Fruit fly (Drosophila melanogaster): ENCODE measurements around the gene Cp16.

The Cp16 gene

DNA sequence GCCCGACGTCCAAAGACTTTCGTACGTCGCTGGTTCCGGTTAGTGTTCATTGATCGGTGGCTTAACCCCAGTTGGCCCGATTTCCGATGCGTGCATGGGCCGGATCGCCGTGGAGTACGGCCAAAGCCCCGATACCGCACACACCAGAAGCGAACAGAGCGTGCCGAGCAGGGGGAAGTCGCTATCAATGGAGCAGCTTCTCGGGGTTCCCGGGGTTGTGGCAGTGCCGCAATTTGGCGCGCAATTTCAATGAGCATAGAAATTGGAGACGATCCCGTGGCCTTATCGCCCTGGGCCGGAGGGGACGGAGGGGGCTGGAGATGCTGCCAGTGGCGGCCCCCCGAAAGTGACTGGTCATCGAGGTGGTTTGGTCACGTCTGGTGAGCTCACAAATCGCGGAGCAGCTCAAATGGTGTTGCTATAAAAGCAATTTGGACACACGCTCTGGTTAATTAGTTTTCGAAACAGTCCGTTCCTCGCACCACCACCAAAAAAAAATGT is at the start of gene Cp16:
TSS of gene Cp16 (plus strand) at position 451 of the 501 bp plus-strand sequence.
- TF ChIP-seq CTCF (optimal IDR thresholded peaks at IDR 0.05) (no peak), CG8478 (optimal IDR thresholded peaks at IDR 0.05) (no peak)

DNA sequence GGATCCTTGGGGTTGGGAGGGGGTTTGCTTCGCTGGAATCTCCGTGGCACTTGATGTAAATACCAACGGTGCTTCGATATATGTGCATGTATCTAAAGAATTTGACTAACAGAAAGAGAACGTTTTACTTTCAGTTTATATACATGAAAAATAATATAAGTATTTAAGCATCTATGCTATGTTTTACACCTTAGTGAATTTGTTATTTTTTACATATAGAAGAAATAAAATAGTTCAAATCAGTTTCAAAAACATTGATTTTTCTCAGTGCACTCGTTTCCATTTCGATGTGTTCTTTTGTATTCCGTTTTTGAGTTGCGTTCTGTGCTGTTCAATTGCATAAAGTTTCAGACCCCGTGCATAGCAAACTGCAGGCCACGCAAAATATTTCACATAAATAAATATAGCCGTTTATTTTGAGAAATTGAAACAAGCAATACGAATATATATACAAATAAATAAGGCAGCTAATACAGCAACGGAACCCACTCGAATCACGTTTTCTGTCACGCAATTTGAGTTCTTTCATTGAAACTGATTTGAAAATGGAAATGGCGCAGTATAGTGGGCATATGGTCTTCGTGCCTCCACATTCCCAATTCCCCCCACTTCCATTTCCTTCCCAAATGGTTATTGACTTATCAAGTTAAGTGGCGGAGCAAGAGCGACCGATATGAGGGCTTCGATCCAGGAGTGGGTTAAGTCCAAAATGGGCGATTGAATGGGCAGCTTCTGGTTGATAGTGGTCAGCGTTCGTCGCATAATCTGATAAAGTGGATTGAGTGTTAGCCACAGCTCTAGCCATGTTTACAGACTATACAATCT is 49.0 kb upstream of the Cp16 start:
- no peak for TF ChIP-seq CG8478 (optimal IDR thresholded peaks at IDR 0.05)
- TF ChIP-seq CTCF (optimal IDR thresholded peaks at IDR 0.05), result no peak

DNA sequence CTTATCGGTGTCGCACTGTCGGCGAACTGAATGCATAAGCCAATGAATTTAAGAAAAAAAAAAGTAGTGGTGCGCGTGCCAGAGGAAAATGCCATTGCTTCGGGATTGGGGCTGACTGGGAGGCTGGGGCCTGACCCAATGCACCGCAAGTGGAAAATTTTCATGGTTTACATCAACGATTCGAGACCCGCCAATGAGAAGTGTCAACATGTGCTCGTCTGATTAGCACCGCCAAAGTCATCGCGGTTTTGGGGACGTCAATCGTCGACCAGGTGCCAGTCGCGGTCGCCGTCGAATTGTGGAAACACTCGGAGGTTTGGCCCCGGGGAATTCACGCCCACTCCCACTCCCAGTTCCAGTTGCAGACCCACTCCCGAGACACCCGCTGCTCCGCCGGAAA is 48.0 kb upstream of the Cp16 start:
- no peak for TF ChIP-seq CTCF (optimal IDR thresholded peaks at IDR 0.05)
- no peak for TF ChIP-seq CG8478 (optimal IDR thresholded peaks at IDR 0.05)

DNA sequence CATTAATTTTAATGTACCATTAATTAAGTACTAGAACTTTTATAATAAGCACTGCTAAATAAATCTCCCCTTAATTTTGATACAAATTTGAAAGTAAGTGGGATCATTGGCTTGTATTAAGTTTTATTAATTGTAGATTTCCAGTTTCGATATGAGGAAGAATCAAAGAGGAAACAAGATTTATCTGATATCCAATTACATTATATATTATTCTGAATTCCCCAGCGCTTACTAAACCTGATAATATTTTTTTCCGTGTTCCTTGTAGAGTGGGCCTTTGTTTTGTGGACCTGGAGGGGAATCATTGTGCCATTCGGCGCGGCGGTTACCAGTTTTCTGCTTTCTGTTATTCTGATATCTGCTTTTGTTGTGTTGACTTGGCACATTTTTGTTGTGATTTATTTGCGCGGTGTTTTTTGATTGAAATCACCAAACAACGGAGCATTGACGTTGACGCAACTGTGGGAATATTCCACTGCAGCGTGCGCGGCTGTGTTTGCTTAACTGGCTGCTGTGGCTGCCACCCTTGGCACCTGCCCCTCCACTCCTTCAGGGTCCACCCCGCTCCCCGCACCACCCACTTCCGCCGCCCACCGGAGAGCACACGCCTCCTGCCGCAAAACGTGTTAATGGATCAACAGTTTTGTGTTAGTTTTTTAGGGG is 47.2 kb upstream of the Cp16 start:
- no peak for TF ChIP-seq CG8478 (optimal IDR thresholded peaks at IDR 0.05)
- TF ChIP-seq CTCF (optimal IDR thresholded peaks at IDR 0.05), result no peak

DNA sequence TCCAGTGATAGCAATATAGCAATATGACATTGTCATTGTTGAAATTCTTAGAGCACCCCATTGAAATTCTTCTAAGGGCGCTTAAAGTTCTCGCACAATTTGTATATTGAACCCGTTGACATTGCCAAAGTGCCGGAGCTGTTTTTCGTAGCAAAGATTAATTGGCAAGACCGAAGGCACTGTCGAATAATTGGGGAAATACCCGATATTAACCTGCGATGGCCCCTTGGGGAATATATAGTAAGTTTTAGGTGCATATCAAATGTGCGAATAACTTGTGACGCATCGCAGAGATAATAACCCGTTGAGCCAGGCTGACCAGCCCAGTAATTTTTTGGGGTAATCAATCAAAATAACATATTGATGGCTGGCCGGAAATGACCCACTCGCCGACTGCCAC is 45.1 kb upstream of the Cp16 start:
- no peak for TF ChIP-seq CG8478 (optimal IDR thresholded peaks at IDR 0.05)
- TF ChIP-seq CTCF (optimal IDR thresholded peaks at IDR 0.05), result no peak

DNA sequence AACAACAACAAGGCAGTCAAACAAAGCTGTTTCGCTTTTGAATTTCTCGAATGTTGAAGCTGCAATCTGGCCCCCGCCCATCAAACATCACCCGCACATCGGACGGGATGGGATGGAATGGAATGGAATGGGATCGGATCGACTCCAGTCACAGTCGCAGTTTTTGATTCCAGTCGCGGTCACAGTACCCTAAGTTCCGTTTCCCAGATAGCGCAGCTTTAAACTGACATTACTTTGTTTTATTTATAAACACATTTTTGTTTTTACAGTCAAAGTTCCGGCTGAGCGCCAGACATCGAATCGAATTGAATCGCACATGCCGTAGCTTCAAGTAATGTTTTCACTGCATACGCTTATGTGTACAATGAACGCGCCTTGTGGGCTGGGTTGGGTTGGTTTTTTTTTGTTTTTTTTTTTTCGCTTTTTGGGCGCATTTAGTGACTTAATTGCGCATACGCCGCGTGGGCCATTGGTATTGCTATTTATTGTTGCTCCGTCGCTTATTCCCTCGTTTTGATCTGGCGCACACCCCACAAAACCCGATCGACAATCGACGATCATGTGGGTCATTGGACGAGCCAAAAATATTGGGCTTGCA is 43.0 kb upstream of the Cp16 start:
- TF ChIP-seq CTCF (optimal IDR thresholded peaks at IDR 0.05) (no peak), CG8478 (optimal IDR thresholded peaks at IDR 0.05) (no peak)

DNA sequence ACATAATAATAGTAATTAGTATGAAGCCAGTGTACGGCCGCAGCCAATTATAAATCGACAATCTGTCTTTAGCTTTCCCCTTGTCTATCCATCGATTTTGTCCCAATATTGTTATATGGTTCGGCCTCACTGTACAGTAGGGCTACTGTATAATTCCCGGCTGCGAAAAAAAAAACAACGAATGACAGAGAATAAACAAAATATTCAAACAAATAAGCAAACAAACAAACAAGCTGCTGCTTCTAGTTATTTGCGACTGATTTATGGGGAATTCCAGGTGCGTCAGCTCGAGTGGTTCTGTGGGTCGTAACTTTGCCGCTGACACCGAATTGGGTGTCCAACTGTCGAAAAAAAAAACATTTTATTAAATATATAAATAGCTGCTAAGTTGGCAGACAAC is 42.1 kb upstream of the Cp16 start:
- TF ChIP-seq CG8478 (optimal IDR thresholded peaks at IDR 0.05) (no peak), CTCF (optimal IDR thresholded peaks at IDR 0.05) (no peak)

DNA sequence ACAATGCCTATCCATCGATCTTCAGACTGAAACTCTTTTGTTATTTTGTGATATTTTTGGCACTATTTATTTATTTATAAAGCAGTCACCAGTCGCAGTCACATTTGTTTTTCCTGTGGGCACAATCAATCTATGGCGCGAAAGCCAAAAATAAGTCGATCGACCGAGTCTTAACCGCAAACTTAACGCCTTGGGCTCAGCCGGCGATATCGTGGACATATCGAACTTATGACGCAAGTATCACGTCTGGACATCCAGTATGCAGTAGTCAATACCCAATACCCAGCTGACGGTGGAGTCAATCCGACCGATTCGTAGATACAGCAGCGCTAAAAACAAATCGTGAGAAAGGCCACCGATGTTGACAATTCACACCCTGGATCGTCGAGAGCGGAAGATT is 41.1 kb upstream of the Cp16 start:
- TF ChIP-seq CG8478 (optimal IDR thresholded peaks at IDR 0.05), result no peak
- no peak for TF ChIP-seq CTCF (optimal IDR thresholded peaks at IDR 0.05)

DNA sequence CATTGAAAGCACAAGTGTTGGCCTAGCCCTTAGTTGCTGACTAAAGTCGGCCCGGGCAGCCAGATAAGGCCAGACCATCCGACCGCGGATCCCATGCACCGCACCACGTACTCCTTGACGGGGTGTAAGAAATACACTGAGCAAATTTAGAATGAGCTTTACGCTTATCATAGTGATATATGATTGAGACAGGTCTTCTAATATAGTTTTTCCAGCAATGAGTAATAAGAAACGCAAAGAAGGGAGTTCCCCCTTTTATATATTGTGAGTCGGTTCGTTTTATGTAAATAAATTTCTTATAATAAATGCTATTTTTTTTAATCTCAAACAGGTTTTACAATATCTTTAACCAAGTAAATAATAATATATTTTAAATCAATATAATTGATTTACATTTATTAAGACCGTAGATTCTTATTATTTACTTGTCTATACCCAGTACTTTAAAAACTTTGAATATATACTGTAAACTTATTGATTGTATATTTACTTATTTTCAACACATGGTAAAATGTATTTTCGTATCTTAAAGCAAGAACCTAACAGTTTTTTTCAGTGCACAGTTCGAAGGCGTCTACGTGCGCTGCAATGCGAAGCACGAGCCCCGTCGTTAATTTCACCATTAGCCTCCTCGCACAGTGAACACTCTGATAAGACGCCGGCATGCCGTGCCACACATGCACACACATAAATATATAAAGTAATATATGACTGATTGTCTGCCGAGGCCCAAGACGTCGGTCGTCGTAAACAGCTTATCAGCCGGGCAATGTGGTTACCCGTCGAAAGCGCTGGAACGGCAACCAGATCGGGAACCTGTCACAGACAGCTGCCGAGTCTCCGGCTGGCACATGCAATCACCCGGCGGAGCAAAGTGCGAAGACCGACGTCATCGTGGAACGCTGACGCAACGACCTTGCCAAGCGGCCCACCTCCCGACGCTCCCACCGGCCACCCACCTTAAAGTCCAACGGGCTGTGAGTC is 39.6 kb upstream of the Cp16 start:
- TF ChIP-seq CG8478 (optimal IDR thresholded peaks at IDR 0.05) (no peak), CTCF (optimal IDR thresholded peaks at IDR 0.05) (no peak)

DNA sequence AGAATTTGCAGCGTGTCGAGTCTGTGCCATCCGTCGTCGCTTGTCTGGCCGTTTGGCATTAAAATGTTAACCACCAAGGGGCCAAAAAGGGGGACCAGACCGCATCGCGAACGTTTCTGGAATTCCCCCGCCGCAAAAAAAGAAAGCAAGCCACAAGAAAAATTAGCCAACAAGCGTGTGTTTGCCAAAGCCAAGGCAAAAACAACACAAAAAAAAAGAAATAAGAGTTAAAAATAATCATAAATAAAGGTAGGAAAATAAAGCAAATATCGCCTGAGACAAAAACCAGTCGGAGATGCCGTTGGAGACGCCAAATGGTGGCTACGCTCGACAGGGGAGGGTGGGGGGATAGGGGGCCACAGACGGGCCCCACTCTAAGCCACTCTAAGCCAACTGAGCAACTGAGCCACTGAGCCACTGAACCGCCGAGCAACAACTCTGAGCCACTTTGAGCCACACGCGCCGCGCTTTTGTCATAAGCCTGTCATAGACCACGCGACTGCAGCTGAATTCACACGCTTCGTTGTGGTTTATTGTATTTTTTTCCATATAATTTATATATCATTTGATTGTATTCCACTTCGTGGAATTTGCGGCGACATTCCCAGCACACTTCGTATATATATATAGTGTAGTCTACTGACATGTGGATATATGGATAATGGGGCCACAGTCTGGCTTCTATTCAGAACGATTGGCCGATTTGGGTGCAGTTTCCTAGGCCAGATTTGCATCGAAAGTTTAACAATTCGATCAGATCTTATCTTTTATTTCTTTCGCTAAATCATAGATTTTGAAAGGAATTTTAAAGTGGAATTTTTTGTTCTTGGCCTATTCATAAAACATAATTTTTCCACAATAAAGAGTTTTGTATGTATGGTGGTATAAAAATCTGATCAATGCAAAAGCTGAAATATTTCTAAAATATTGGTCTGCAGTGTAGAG is 37.9 kb upstream of the Cp16 start:
- TF ChIP-seq CG8478 (optimal IDR thresholded peaks at IDR 0.05) (no peak), CTCF (optimal IDR thresholded peaks at IDR 0.05) (no peak)

DNA sequence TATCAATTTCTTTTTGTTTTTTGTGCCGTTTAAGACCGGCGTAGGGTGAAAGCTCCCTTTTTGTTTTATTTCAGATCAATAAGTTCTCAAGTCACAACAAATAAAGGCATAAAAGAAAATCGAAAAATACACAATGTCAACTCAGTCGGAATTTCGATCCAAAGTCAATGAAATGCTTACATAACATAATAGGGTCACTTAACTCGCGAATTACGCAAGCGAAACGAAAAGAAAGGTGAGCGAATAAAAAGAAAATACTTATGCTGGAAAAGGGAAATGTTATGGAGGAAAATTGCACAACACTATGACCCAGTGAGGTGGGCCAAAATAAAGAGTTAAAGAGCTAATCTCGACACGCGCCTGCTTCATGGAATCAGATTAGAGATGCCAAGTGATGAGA is 35.8 kb upstream of the Cp16 start:
- no peak for TF ChIP-seq CG8478 (optimal IDR thresholded peaks at IDR 0.05)

DNA sequence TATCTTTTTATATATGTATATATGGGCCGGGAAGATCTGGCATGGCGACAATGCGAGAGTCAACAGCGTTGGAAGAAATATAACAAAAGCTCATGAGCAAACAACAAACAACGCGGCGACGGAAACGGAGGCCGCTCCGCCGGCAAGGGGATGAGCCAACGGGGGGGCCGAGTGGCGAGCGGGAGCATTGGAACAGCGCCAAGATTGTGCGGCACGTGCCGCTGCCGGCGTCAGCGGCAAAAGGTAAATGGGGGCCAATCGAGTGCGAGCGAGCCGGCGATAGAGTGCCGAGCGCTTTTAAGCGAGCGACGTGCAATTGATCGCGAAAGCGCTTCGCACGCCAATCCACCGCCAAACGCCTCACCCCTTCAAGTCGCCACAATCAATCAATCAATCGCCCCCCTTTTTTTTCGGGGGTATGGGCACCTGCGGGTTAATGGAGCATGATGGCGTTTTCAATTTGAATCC is 35.2 kb upstream of the Cp16 start:
- no peak for TF ChIP-seq CTCF (optimal IDR thresholded peaks at IDR 0.05)

DNA sequence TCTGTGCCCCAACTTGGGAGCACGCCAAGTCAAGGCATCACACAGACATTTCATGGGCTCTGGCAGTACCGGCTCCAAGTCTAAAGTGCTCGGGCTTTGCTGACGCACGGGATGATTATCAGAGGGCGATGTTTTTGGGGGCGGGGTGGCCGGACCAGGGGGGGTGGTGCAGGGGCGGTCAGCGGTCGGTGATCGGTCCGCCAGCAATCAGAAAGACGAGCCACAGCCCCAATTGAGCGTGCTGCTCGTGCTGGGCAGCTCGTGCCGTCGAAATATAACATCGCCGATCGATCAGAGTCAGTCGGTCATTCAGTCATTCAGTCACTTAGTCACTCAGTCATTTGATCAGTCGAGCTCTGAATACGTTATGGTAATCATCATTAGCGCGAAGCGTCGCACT is 33.9 kb upstream of the Cp16 start:
- TF ChIP-seq CG8478 (optimal IDR thresholded peaks at IDR 0.05), result no peak
- TF ChIP-seq CTCF (optimal IDR thresholded peaks at IDR 0.05), result no peak
